Worm (Caenorhabditis elegans) whole organism, L4/young adult: Measurements from ENCODE around the gene unc-116.

Experiments used
- W03F9.2 ChIP-seq: fragments of 150-350 bp; optimal IDR thresholded peaks from 2 replicates; lab custom pipeline; 2014; ENCODE audit warnings: missing biosample characterization, missing genetic modification characterization
- dao-5 ChIP-seq: sonication (generic microtip); optimal IDR thresholded peaks from 2 replicates; lab custom pipeline; 2016; ENCODE audit warnings: missing genotype, missing genetic modification characterization, moderate library complexity, missing compliant biosample characterization

DNA sequence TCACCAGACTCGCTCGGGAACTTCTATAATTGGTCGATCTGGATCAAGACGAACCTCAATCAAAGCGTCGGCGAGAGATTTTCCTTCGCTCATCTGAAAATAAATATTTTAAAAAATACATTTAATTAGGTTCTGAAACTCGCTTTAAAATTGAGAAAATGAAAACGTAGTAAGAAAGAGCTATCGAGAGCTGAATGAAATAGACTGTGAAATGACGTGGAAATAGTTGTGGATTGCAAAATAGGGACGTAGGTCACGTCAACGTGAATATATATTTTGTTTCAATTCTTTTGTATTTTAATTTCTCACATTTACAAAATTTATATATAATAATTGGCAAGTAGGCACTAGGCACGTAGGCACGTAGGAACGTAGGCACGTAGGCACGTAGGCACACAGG, 20.5 kb downstream of the unc-116 start, which contains the start of gene ZC262.4:
- TF ChIP-seq dao-5 = no peak
- TF ChIP-seq W03F9.2 (tag; lab: Kevin White, UChicago) = no peak
